Worm (Caenorhabditis elegans) whole organism, L3 larva: Measurements from ENCODE around the gene T18D3.9.

Experiments used
- R02D3.7 ChIP-seq: fragments of 150-350 bp; optimal IDR thresholded peaks from 2 replicates; lab custom pipeline; 2014; ENCODE audit warnings: missing biosample characterization, missing genetic modification characterization
- ZK546.5 ChIP-seq: sonication (generic microtip); optimal IDR thresholded peaks from 2 replicates; lab custom pipeline; 2017; ENCODE audit warnings: missing biosample characterization, missing genetic modification characterization
- aly-2 ChIP-seq: fragments of 150-350 bp; optimal IDR thresholded peaks from 2 replicates; lab custom pipeline; 2014; ENCODE audit warnings: missing biosample characterization, missing genetic modification characterization
- ceh-16 ChIP-seq: sonication (generic microtip); optimal IDR thresholded peaks from 2 replicates; lab custom pipeline; 2017; ENCODE audit warnings: missing biosample characterization, missing genetic modification characterization
- ceh-28 ChIP-seq: fragments of 150-350 bp; optimal IDR thresholded peaks from 2 replicates; lab custom pipeline; 2014; ENCODE audit warnings: missing biosample characterization, missing genetic modification reagents, missing genetic modification characterization
- ceh-82 ChIP-seq: fragments of 150-350 bp; optimal IDR thresholded peaks from 2 replicates; lab custom pipeline; 2014; ENCODE audit warnings: missing biosample characterization, missing genetic modification characterization
- ceh-9 ChIP-seq: sonication (generic microtip); optimal IDR thresholded peaks from 2 replicates; lab custom pipeline; 2018; ENCODE audit warnings: missing biosample characterization, missing genetic modification characterization
- daf-12 ChIP-seq: fragments of 150-350 bp; optimal IDR thresholded peaks from 2 replicates; lab custom pipeline; 2014; ENCODE audit warnings: missing biosample characterization, missing genetic modification reagents, missing genetic modification characterization
- egl-27 ChIP-seq: sonication (generic microtip); optimal IDR thresholded peaks from 4 replicates; lab custom pipeline; 2017; ENCODE audit warnings: missing biosample characterization, missing genetic modification reagents, missing genetic modification characterization
- egl-5 ChIP-seq: fragments of 150-350 bp; optimal IDR thresholded peaks from 2 replicates; lab custom pipeline; 2017; ENCODE audit warnings: missing biosample characterization, missing genetic modification reagents, missing genetic modification characterization, inconsistent platforms
- elt-2 ChIP-seq: sonication (generic microtip); optimal IDR thresholded peaks from 2 replicates; lab custom pipeline; 2016; ENCODE audit warnings: missing genetic modification reagents, mild to moderate bottlenecking, missing genetic modification characterization, missing compliant biosample characterization
- elt-3 ChIP-seq, 3 experiments: fragments of 150-350 bp in 1 of 3; sonication (generic microtip) in 2 of 3; optimal IDR thresholded peaks; 2 replicates in 2 of 3; 4 replicates in 1 of 3; lab custom pipeline; 2014 to 2017; ENCODE audit warnings: missing biosample characterization in 3 of 3, missing genetic modification characterization in 3 of 3
- eor-1 ChIP-seq, 2 experiments: fragments of 150-350 bp; optimal IDR thresholded peaks; 2 replicates each; lab custom pipeline; 2014 to 2018; ENCODE audit warnings: missing biosample characterization in 2 of 2, missing genetic modification characterization in 2 of 2
- fkh-2 ChIP-seq: fragments of 150-350 bp; optimal IDR thresholded peaks from 2 replicates; lab custom pipeline; 2014; ENCODE audit warnings: missing biosample characterization, missing genetic modification reagents, missing genetic modification characterization
- hmg-11 ChIP-seq: sonication (generic microtip); optimal IDR thresholded peaks from 2 replicates; lab custom pipeline; 2016; ENCODE audit warnings: missing genetic modification characterization, missing compliant biosample characterization
- jun-1 ChIP-seq: fragments of 150-350 bp; optimal IDR thresholded peaks from 2 replicates; lab custom pipeline; 2014; ENCODE audit warnings: missing biosample characterization, missing genetic modification reagents, missing genetic modification characterization
- lin-15B ChIP-seq: fragments of 150-350 bp; optimal IDR thresholded peaks from 2 replicates; lab custom pipeline; 2014; ENCODE audit warnings: missing biosample characterization, missing genetic modification characterization
- lin-39 ChIP-seq: fragments of 150-350 bp; optimal IDR thresholded peaks from 2 replicates; lab custom pipeline; 2018; ENCODE audit warnings: missing biosample characterization, missing genetic modification reagents, missing genetic modification characterization
- lsy-12 ChIP-seq: sonication (generic microtip); optimal IDR thresholded peaks from 2 replicates; lab custom pipeline; 2016; ENCODE audit warnings: mild to moderate bottlenecking, missing genetic modification characterization, missing compliant biosample characterization
- mdl-1 ChIP-seq: fragments of 150-350 bp; optimal IDR thresholded peaks from 2 replicates; lab custom pipeline; 2014; ENCODE audit warnings: missing biosample characterization, missing genetic modification characterization
- mml-1 ChIP-seq: fragments of 150-350 bp; sonication (generic microtip); optimal IDR thresholded peaks from 3 replicates; lab custom pipeline; 2014; ENCODE audit warnings: missing biosample characterization, missing genetic modification characterization
- nfya-1 ChIP-seq: sonication (generic microtip); optimal IDR thresholded peaks from 2 replicates; lab custom pipeline; 2017; ENCODE audit warnings: missing genetic modification characterization, mild to moderate bottlenecking, missing compliant biosample characterization, antibody characterized with exemption, moderate library complexity; ENCODE audit not compliant: insufficient read depth
- nhr-11 ChIP-seq: fragments of 150-350 bp; optimal IDR thresholded peaks from 2 replicates; lab custom pipeline; 2014; ENCODE audit warnings: missing biosample characterization, missing genetic modification characterization
- nhr-12 ChIP-seq: fragments of 150-350 bp; optimal IDR thresholded peaks from 2 replicates; lab custom pipeline; 2014; ENCODE audit warnings: missing biosample characterization, missing genetic modification characterization
- nhr-23 ChIP-seq: fragments of 150-350 bp; optimal IDR thresholded peaks from 2 replicates; lab custom pipeline; 2014; ENCODE audit warnings: missing biosample characterization, missing genetic modification reagents, missing genetic modification characterization
- nhr-237 ChIP-seq: fragments of 150-350 bp; optimal IDR thresholded peaks from 2 replicates; lab custom pipeline; 2014; ENCODE audit warnings: missing biosample characterization, missing genetic modification characterization
- nhr-25 ChIP-seq: sonication (generic microtip); optimal IDR thresholded peaks from 2 replicates; lab custom pipeline; 2017; ENCODE audit warnings: missing biosample characterization, missing genetic modification characterization
- nhr-28 ChIP-seq: fragments of 150-350 bp; optimal IDR thresholded peaks from 2 replicates; lab custom pipeline; 2014; ENCODE audit warnings: missing biosample characterization, missing genetic modification characterization
- nhr-43 ChIP-seq: sonication (generic microtip); optimal IDR thresholded peaks from 2 replicates; lab custom pipeline; 2016; ENCODE audit warnings: mild to moderate bottlenecking, missing genetic modification characterization, missing compliant biosample characterization; ENCODE audit not compliant: poor library complexity, severe bottlenecking
- nhr-67 ChIP-seq: fragments of 150-350 bp; optimal IDR thresholded peaks from 2 replicates; lab custom pipeline; 2014; ENCODE audit warnings: missing biosample characterization, missing genetic modification characterization
- nhr-76 ChIP-seq: fragments of 150-350 bp; sonication (generic microtip); optimal IDR thresholded peaks from 5 replicates; lab custom pipeline; 2014; ENCODE audit warnings: missing biosample characterization, missing genetic modification characterization
- nhr-77 ChIP-seq: fragments of 150-350 bp; optimal IDR thresholded peaks from 2 replicates; lab custom pipeline; 2014; ENCODE audit warnings: missing biosample characterization, missing genetic modification characterization
- pha-4 ChIP-seq: fragments of 150-350 bp; optimal IDR thresholded peaks from 2 replicates; lab custom pipeline; 2014; ENCODE audit warnings: missing biosample characterization, missing genetic modification reagents, missing genetic modification characterization
- pqm-1 ChIP-seq: fragments of 150-350 bp; optimal IDR thresholded peaks from 2 replicates; lab custom pipeline; 2017; ENCODE audit warnings: missing biosample characterization, missing genetic modification characterization, inconsistent platforms
- sea-2 ChIP-seq: fragments of 150-350 bp; sonication (generic microtip); optimal IDR thresholded peaks from 4 replicates; lab custom pipeline; 2014; ENCODE audit warnings: missing biosample characterization, missing genetic modification reagents, missing genetic modification characterization
- skn-1 ChIP-seq: fragments of 150-350 bp; optimal IDR thresholded peaks from 2 replicates; lab custom pipeline; 2014; ENCODE audit warnings: missing biosample characterization, missing genetic modification characterization
- snpc-4 ChIP-seq: fragments of 150-350 bp; optimal IDR thresholded peaks from 2 replicates; lab custom pipeline; 2014; ENCODE audit warnings: missing biosample characterization, missing genetic modification characterization
- tbx-2 ChIP-seq: sonication (generic microtip); optimal IDR thresholded peaks from 2 replicates; lab custom pipeline; 2016; ENCODE audit warnings: mild to moderate bottlenecking, missing genetic modification characterization, missing compliant biosample characterization
- unc-39 ChIP-seq: sonication (generic microtip); optimal IDR thresholded peaks from 4 replicates; lab custom pipeline; 2017; ENCODE audit warnings: missing biosample characterization, missing genetic modification characterization
- unc-62 ChIP-seq: fragments of 150-350 bp; sonication (generic microtip); optimal IDR thresholded peaks from 4 replicates; lab custom pipeline; 2014; ENCODE audit warnings: missing biosample characterization, missing genetic modification reagents, missing genetic modification characterization
- zag-1 ChIP-seq: fragments of 150-350 bp; optimal IDR thresholded peaks from 2 replicates; lab custom pipeline; 2014; ENCODE audit warnings: missing biosample characterization, missing genetic modification characterization
- ztf-11 ChIP-seq: fragments of 150-350 bp; optimal IDR thresholded peaks from 2 replicates; lab custom pipeline; 2014; ENCODE audit warnings: missing biosample characterization, missing genetic modification characterization

The T18D3.9 gene

DNA sequence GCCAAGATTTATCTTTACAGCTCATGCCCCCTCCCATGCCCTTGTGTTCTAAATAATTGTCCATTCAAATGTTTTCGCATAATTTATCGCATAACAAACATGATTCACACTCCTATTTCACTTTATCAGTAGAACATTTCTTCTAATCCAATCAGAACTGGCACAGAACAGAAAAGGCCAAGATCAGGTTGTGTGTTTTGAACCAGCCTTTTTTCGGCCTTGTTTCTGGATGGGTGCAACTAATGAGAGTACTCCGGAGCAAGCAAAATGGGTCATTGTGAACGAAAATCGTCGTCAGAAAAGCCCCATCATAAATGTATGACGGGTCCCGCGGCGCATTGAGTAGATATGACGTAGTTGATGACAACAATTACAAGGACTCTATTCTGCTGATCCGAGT, 36.9 kb upstream of the T18D3.9 start:
- no peak for TF ChIP-seq jun-1
- TF ChIP-seq ceh-9 (tag; lab: Kevin White, UChicago): no peak
- no peak for TF ChIP-seq aly-2 (tag; lab: Kevin White, UChicago)
- no peak for TF ChIP-seq nhr-77 (tag; lab: Kevin White, UChicago)
- TF ChIP-seq skn-1: no peak
- TF ChIP-seq ceh-82 (tag; lab: Kevin White, UChicago): no peak
- no peak for TF ChIP-seq R02D3.7 (tag; lab: Kevin White, UChicago)
- TF ChIP-seq mml-1 (tag; lab: Kevin White, UChicago): no peak
- TF ChIP-seq pqm-1: no peak
- no peak for TF ChIP-seq nhr-28 (tag; lab: Kevin White, UChicago)
- no peak for TF ChIP-seq lin-39 (tag; lab: Kevin White, UChicago)
- no peak for TF ChIP-seq nhr-43 (tag; lab: Kevin White, UChicago)
- TF ChIP-seq pha-4 (tag; lab: Kevin White, UChicago): no peak

ce11 chrX:12484749-12485148, 30.5 kb upstream of the T18D3.9 start, which contains the start of gene tbc-13:
Gene tbc-13 (plus strand): TSS chrX:12485049.
- TF ChIP-seq unc-62 (no peak), nhr-43 (tag; lab: Kevin White, UChicago) (no peak)

ce11 chrX:12484078-12484477, 29.8 kb upstream of the T18D3.9 start:
- TF ChIP-seq ZK546.5 (tag; lab: Kevin White, UChicago): no peak
- TF ChIP-seq nhr-28 (tag; lab: Kevin White, UChicago): no peak
- TF ChIP-seq elt-2 (tag; lab: Kevin White, UChicago): no peak
- no peak for TF ChIP-seq ceh-9 (tag; lab: Kevin White, UChicago)
- TF ChIP-seq nhr-43 (tag; lab: Kevin White, UChicago): no peak
- TF ChIP-seq ztf-11: no peak
- TF ChIP-seq snpc-4 (tag; lab: Kevin White, UChicago): no peak
- no peak for TF ChIP-seq sea-2 (GFP tag; lab: Kevin White, UChicago)
- TF ChIP-seq tbx-2: no peak
- no peak for TF ChIP-seq aly-2 (tag; lab: Kevin White, UChicago)
- TF ChIP-seq mdl-1: no peak
- no peak for TF ChIP-seq hmg-11 (tag; lab: Kevin White, UChicago)
- no peak for TF ChIP-seq unc-62
- TF ChIP-seq skn-1: no peak
- TF ChIP-seq ceh-82 (tag; lab: Kevin White, UChicago): no peak
- no peak for TF ChIP-seq lin-15B (tag; lab: Kevin White, UChicago)
- TF ChIP-seq nhr-25 (tag; lab: Kevin White, UChicago): no peak
- TF ChIP-seq, all 47 proteins: peak for 0

DNA sequence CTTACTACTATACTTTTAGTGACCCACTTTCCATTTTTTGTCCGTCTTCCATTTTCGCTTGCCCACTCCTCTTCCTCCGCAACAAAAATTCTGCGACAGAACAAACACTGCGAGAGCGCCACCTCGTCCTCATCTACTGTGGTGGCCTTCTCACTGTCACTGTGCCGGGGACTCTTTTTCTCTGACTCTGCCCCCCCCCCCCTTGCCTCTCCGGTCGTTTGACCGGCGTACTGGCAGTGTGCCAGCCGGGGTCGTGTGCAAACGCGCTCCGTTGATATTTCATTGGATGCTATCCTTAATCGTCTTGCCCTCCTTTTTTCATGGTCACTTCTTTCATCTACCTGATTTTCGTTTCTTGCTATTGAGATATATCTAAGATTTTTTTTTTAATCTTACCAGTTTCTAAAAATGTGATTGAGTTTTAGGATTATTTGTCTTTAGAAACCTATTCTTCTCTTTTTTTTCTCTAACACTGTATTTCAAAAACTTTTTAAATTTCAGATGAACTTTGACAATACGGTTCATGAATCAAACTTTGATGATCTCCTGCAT, 26.3 kb upstream of the T18D3.9 start, which contains the start of gene atf-6:
Gene atf-6, plus strand, starts transcription at position 502 of the 552 bp plus-strand sequence.
- TF ChIP-seq nhr-28 (tag; lab: Kevin White, UChicago) (no peak), elt-3 (tag; optimal IDR thresholded peaks at IDR 0.05; lab: Kevin White, UChicago) (peak in 1 of 3 experiments; percentile 42), mdl-1 (no peak), nhr-12 (tag; lab: Kevin White, UChicago) (no peak), nhr-237 (tag; lab: Kevin White, UChicago) (no peak), sea-2 (GFP tag; lab: Kevin White, UChicago) (no peak), egl-5 (tag; lab: Kevin White, UChicago) (no peak), nhr-23 (peak; percentile 96), nhr-43 (tag; lab: Kevin White, UChicago) (peak; percentile 65), R02D3.7 (tag; lab: Kevin White, UChicago) (peak; percentile 15), nhr-67 (tag; lab: Kevin White, UChicago) (no peak), daf-12 (tag; lab: Kevin White, UChicago) (no peak), fkh-2 (no peak), zag-1 (tag; lab: Kevin White, UChicago) (no peak), skn-1 (peak; percentile 53), mml-1 (tag; lab: Kevin White, UChicago) (no peak), nfya-1 (tag; lab: Kevin White, UChicago) (peak; percentile 84), ceh-16 (tag; lab: Kevin White, UChicago) (no peak), hmg-11 (tag; lab: Kevin White, UChicago) (peak; percentile 97), pqm-1 (no peak), lin-39 (tag; lab: Kevin White, UChicago) (peak; percentile 99), nhr-11 (no peak), jun-1 (peak; percentile 67), ceh-28 (peak; percentile 61), tbx-2 (peak; percentile 79), snpc-4 (tag; lab: Kevin White, UChicago) (peak; percentile 43), ceh-82 (tag; lab: Kevin White, UChicago) (no peak), unc-62 (peak; percentile 51), eor-1 (tag; optimal IDR thresholded peaks at IDR 0.05; lab: Kevin White, UChicago) (no peak), ceh-9 (tag; lab: Kevin White, UChicago) (no peak), nhr-76 (no peak), lsy-12 (peak; percentile 94), nhr-25 (tag; lab: Kevin White, UChicago) (peak; percentile 82), lin-15B (tag; lab: Kevin White, UChicago) (peak; percentile 78), ZK546.5 (tag; lab: Kevin White, UChicago) (no peak), egl-27 (tag; lab: Kevin White, UChicago) (no peak), nhr-77 (tag; lab: Kevin White, UChicago) (no peak), unc-39 (tag; lab: Kevin White, UChicago) (no peak), pha-4 (tag; lab: Kevin White, UChicago) (peak; percentile 90)
